Worm (Caenorhabditis elegans) whole organism, young adult: Measurements from ENCODE around the gene mec-17.

ENCODE experiments used
- F10E7.11 ChIP-seq: sonication (generic microtip); optimal IDR thresholded peaks from 2 replicates; lab custom pipeline; 2017; ENCODE audit warnings: mild to moderate bottlenecking, missing genetic modification characterization, moderate library complexity, missing compliant biosample characterization
- F49E8.2 ChIP-seq: sonication (generic microtip); optimal IDR thresholded peaks from 3 replicates; lab custom pipeline; 2017; ENCODE audit warnings: missing genetic modification characterization, mild to moderate bottlenecking, missing compliant biosample characterization, antibody characterized with exemption, moderate library complexity; ENCODE audit not compliant: insufficient read depth
- ama-1 ChIP-seq, 3 experiments: fragments of 150-350 bp in 1 of 3; sonication (generic microtip) in 2 of 3; optimal IDR thresholded peaks; 2 replicates each; lab custom pipeline; 2014 to 2018; ENCODE audit warnings: missing biosample characterization in 2 of 3, missing genetic modification characterization in 2 of 3, missing genetic modification reagents in 2 of 3
- dpl-1 ChIP-seq: fragments of 150-350 bp; optimal IDR thresholded peaks from 2 replicates; lab custom pipeline; 2014; ENCODE audit warnings: missing biosample characterization, missing genetic modification reagents, missing genetic modification characterization
- egrh-3 ChIP-seq: fragments of 200-800 bp; sonication (Bioruptor generic); IDR thresholded peaks from 2 replicates; pipeline ENCODE4 v1.3.6; 2022; ENCODE audit warnings: missing genetic modification reagents, missing genetic modification characterization, missing compliant biosample characterization
- pbrm-1 ChIP-seq: fragments of 200-800 bp; sonication (Bioruptor generic); IDR thresholded peaks from 2 replicates; pipeline ENCODE4 v1.3.6; 2022; ENCODE audit warnings: missing genetic modification reagents, missing genetic modification characterization, missing compliant biosample characterization
- rpc-1 ChIP-seq, 2 experiments: fragments of 150-350 bp in 1 of 2; sonication (generic microtip) in 1 of 2; optimal IDR thresholded peaks; 2 replicates each; lab custom pipeline; 2014 to 2018; ENCODE audit warnings: missing biosample characterization in 1 of 2, missing genetic modification characterization in 1 of 2, missing genetic modification reagents in 1 of 2, missing genotype in 1 of 2
- sea-2 ChIP-seq: fragments of 200-800 bp; sonication (Bioruptor generic); IDR thresholded peaks from 2 replicates; pipeline ENCODE4 v1.3.6; 2022; ENCODE audit warnings: missing genetic modification characterization, missing compliant biosample characterization
- somi-1 ChIP-seq: fragments of 200-800 bp; sonication (Bioruptor generic); optimal IDR thresholded peaks from 2 replicates; lab custom pipeline; 2018; ENCODE audit warnings: mild to moderate bottlenecking, missing genetic modification characterization, missing compliant biosample characterization
- unc-130 ChIP-seq: sonication (generic microtip); optimal IDR thresholded peaks from 2 replicates; lab custom pipeline; 2016; ENCODE audit warnings: missing genetic modification reagents, missing genetic modification characterization, missing compliant biosample characterization
- unc-62 ChIP-seq: fragments of 150-350 bp; optimal IDR thresholded peaks from 2 replicates; lab custom pipeline; 2014; ENCODE audit warnings: missing biosample characterization, missing genetic modification reagents, missing genetic modification characterization
- zim-3 ChIP-seq: sonication (generic microtip); optimal IDR thresholded peaks from 2 replicates; lab custom pipeline; 2017; ENCODE audit warnings: mild to moderate bottlenecking, missing genetic modification characterization, moderate library complexity, missing compliant biosample characterization
- ztf-26 ChIP-seq: sonication (generic microtip); optimal IDR thresholded peaks from 2 replicates; lab custom pipeline; 2017; ENCODE audit warnings: missing genetic modification characterization, missing compliant biosample characterization

ce11 chrIV:8016694-8017093 lies 29.7 kb upstream of the mec-17 start, which contains the start of gene elpc-4:
- TF ChIP-seq rpc-1 (optimal IDR thresholded peaks at IDR 0.05; lab: Kevin White, UChicago) (no peak), rpc-1 (tag; optimal IDR thresholded peaks at IDR 0.05; lab: Kevin White, UChicago) (no peak), unc-130 (GFP tag; lab: Kevin White, UChicago) (no peak), ama-1 (optimal IDR thresholded peaks at IDR 0.05; lab: Kevin White, UChicago) (no peak), ama-1 (GFP tag; optimal IDR thresholded peaks at IDR 0.05; lab: Kevin White, UChicago) (no peak), unc-62 (GFP tag; lab: Kevin White, UChicago) (no peak), ztf-26 (tag; lab: Kevin White, UChicago) (no peak), dpl-1 (GFP tag; lab: Kevin White, UChicago) (no peak), F10E7.11 (tag; lab: Kevin White, UChicago) (no peak), zim-3 (tag; lab: Kevin White, UChicago) (no peak), F49E8.2 (no peak), pbrm-1 (GFP tag; lab: Robert Waterston, UW) (no peak), egrh-3 (GFP tag; lab: Robert Waterston, UW) (no peak), somi-1 (GFP tag; lab: Kevin White, UChicago) (no peak), sea-2 (GFP tag; lab: Robert Waterston, UW) (no peak)
